Fruit fly (Drosophila melanogaster): ENCODE measurements around the gene CG42504.

- no peak for TF ChIP-seq CG3065 (GFP tag; optimal IDR thresholded peaks at IDR 0.05)
- no peak for TF ChIP-seq CG4707 (GFP tag; optimal IDR thresholded peaks at IDR 0.05)
These were observed 8.7 kb upstream of the CG42504 start, which contains the start of gene CG14736 for dm6 chr3R:12040228-12040627.
